Worm (Caenorhabditis elegans) whole organism, L2 larva: Measurements from ENCODE around the gene T14G8.4.

Source experiments
- ZK546.5 ChIP-seq: sonication (generic microtip); optimal IDR thresholded peaks from 2 replicates; lab custom pipeline; 2017; ENCODE audit warnings: missing biosample characterization, missing genetic modification characterization
- aly-2 ChIP-seq: fragments of 150-350 bp; optimal IDR thresholded peaks from 2 replicates; lab custom pipeline; 2014; ENCODE audit warnings: missing biosample characterization, missing genetic modification characterization
- ama-1 ChIP-seq: fragments of 150-350 bp; optimal IDR thresholded peaks from 2 replicates; lab custom pipeline; 2018; ENCODE audit warnings: inconsistent platforms
- gmeb-1 ChIP-seq: fragments of 150-350 bp; optimal IDR thresholded peaks from 2 replicates; lab custom pipeline; 2014; ENCODE audit warnings: missing biosample characterization, missing genetic modification characterization
- nhr-237 ChIP-seq: fragments of 150-350 bp; optimal IDR thresholded peaks from 2 replicates; lab custom pipeline; 2014; ENCODE audit warnings: missing biosample characterization, missing genetic modification characterization
- nhr-6 ChIP-seq: fragments of 150-350 bp; optimal IDR thresholded peaks from 2 replicates; lab custom pipeline; 2014; ENCODE audit warnings: missing biosample characterization, missing genetic modification characterization
- unc-62 ChIP-seq: fragments of 150-350 bp; optimal IDR thresholded peaks from 2 replicates; lab custom pipeline; 2014; ENCODE audit warnings: missing biosample characterization, missing genetic modification reagents, missing genetic modification characterization
- ztf-11 ChIP-seq: sonication (generic microtip); optimal IDR thresholded peaks from 2 replicates; lab custom pipeline; 2017; ENCODE audit warnings: missing biosample characterization, missing genetic modification characterization

ce11 chrX:12874798-12875342 is 11.2 kb upstream of the T14G8.4 start:
- TF ChIP-seq nhr-6 (tag; lab: Kevin White, UChicago) (no peak), gmeb-1 (tag; lab: Kevin White, UChicago) (no peak), nhr-237 (no peak), ztf-11 (no peak), ama-1 (lab: Kevin White, UChicago) (no peak), ZK546.5 (no peak), unc-62 (GFP tag; lab: Kevin White, UChicago) (no peak), aly-2 (tag; lab: Kevin White, UChicago) (no peak)
